Fruit fly (Drosophila melanogaster) whole organism, embryonic: Measurements from ENCODE around the gene CG31675.

Source experiments
- Bgb ChIP-seq: fragments of 200-800 bp; sonication (Bioruptor generic); IDR thresholded peaks from 2 replicates; pipeline ENCODE4 v1.3.6; 2022; ENCODE audit warnings: missing biosample characterization, missing genetic modification characterization; ENCODE audit not compliant: partially characterized antibody
- Bteb2 ChIP-seq: fragments of 200-800 bp; sonication (Bioruptor generic); optimal IDR thresholded peaks from 2 replicates; lab custom pipeline; 2016; ENCODE audit warnings: missing biosample characterization, missing genetic modification characterization
- C15 ChIP-seq: fragments of 200-800 bp; sonication (Bioruptor generic); IDR thresholded peaks from 3 replicates; pipeline ENCODE4 v1.3.6; 2022; ENCODE audit warnings: missing biosample characterization, missing genetic modification characterization
- CG10209 ChIP-seq: fragments of 200-800 bp; sonication (Bioruptor generic); optimal IDR thresholded peaks from 3 replicates; lab custom pipeline; 2017; ENCODE audit warnings: missing biosample characterization, mild to moderate bottlenecking, missing genetic modification characterization, missing genetic modification reagents
- CG11456 ChIP-seq: fragments of 200-800 bp; sonication (Bioruptor generic); IDR thresholded peaks from 3 replicates; pipeline ENCODE4 v1.3.6; 2022; ENCODE audit warnings: missing biosample characterization, missing genetic modification characterization
- CG13287 ChIP-seq: fragments of 200-800 bp; sonication (Bioruptor generic); IDR thresholded peaks from 2 replicates; pipeline ENCODE4 v1.3.6; 2022; ENCODE audit warnings: missing biosample characterization, missing genetic modification characterization; ENCODE audit not compliant: partially characterized antibody
- CG15011 ChIP-seq: fragments of 200-800 bp; sonication (Bioruptor generic); optimal IDR thresholded peaks from 3 replicates; lab custom pipeline; 2018; ENCODE audit warnings: missing biosample characterization, mild to moderate bottlenecking, missing genetic modification characterization
- CG18619 ChIP-seq: fragments of 200-800 bp; sonication (Bioruptor generic); optimal IDR thresholded peaks from 3 replicates; lab custom pipeline; 2017; ENCODE audit warnings: missing biosample characterization, mild to moderate bottlenecking, missing genetic modification characterization
- CG2120 ChIP-seq: fragments of 200-800 bp; sonication (Bioruptor generic); optimal IDR thresholded peaks from 3 replicates; lab custom pipeline; 2016; ENCODE audit warnings: missing biosample characterization, missing genetic modification characterization
- CG2875 ChIP-seq: fragments of 200-800 bp; sonication (Bioruptor generic); optimal IDR thresholded peaks from 2 replicates; lab custom pipeline; 2017; ENCODE audit warnings: missing biosample characterization, mild to moderate bottlenecking, missing genetic modification characterization, missing genetic modification reagents
- CG30431 ChIP-seq: fragments of 200-800 bp; sonication (Bioruptor generic); optimal IDR thresholded peaks from 2 replicates; lab custom pipeline; 2017; ENCODE audit warnings: missing biosample characterization, missing genetic modification characterization
- CG31388 ChIP-seq: fragments of 200-800 bp; sonication (Bioruptor generic); optimal IDR thresholded peaks from 2 replicates; lab custom pipeline; 2016; ENCODE audit warnings: missing biosample characterization, missing genetic modification characterization
- CG3407 ChIP-seq: fragments of 200-800 bp; sonication (Bioruptor generic); optimal IDR thresholded peaks from 2 replicates; lab custom pipeline; 2018; ENCODE audit warnings: missing biosample characterization, mild to moderate bottlenecking, missing genetic modification characterization
- CG4820 ChIP-seq: fragments of 200-800 bp; sonication (Bioruptor generic); optimal IDR thresholded peaks from 3 replicates; lab custom pipeline; 2016; ENCODE audit warnings: missing biosample characterization, missing genetic modification characterization
- CG7928 ChIP-seq: fragments of 200-800 bp; sonication (Bioruptor generic); optimal IDR thresholded peaks from 2 replicates; lab custom pipeline; 2017; ENCODE audit warnings: missing biosample characterization, mild to moderate bottlenecking, missing genetic modification characterization
- CG8924 ChIP-seq: fragments of 200-800 bp; optimal IDR thresholded peaks from 3 replicates; lab custom pipeline; 2019; ENCODE audit warnings: missing biosample characterization, mild to moderate bottlenecking, missing genetic modification characterization, moderate library complexity
- CG9609 ChIP-seq: fragments of 200-800 bp; sonication (Bioruptor generic); optimal IDR thresholded peaks from 3 replicates; lab custom pipeline; 2016; ENCODE audit warnings: missing biosample characterization, missing genetic modification characterization
- CG9797 ChIP-seq: fragments of 200-800 bp; sonication (Bioruptor generic); optimal IDR thresholded peaks from 3 replicates; lab custom pipeline; 2018; ENCODE audit warnings: missing biosample characterization, mild to moderate bottlenecking, missing genetic modification characterization
- Chrac-16 ChIP-seq: fragments of 200-800 bp; sonication (Bioruptor generic); optimal IDR thresholded peaks from 3 replicates; lab custom pipeline; 2016; ENCODE audit warnings: missing biosample characterization, missing genetic modification characterization
- Dfd ChIP-seq, 2 experiments: fragments of >200 bp; optimal IDR thresholded peaks; 2 replicates each; lab custom pipeline; 2017; ENCODE audit warnings: missing biosample characterization in 2 of 2, missing genetic modification characterization in 2 of 2
- Dip3 ChIP-seq: fragments of 200-800 bp; sonication (Bioruptor generic); optimal IDR thresholded peaks from 3 replicates; lab custom pipeline; 2016; ENCODE audit warnings: missing biosample characterization, missing genetic modification characterization
- Dll ChIP-seq: fragments of 200-800 bp; sonication (Bioruptor generic); IDR thresholded peaks from 4 replicates; pipeline ENCODE4 v1.3.6; 2022; ENCODE audit warnings: missing biosample characterization, missing genetic modification characterization; ENCODE audit not compliant: partially characterized antibody
- Doc2 ChIP-seq: fragments of 200-800 bp; sonication (Bioruptor generic); IDR thresholded peaks from 2 replicates; pipeline ENCODE4 v1.3.6; 2022; ENCODE audit warnings: missing biosample characterization, missing genetic modification characterization
- Dref ChIP-seq: fragments of 200-800 bp; sonication (Bioruptor generic); IDR thresholded peaks from 2 replicates; pipeline ENCODE4 v1.3.6; 2022; ENCODE audit warnings: missing biosample characterization, missing genetic modification characterization
- Ets65A ChIP-seq: fragments of 200-800 bp; sonication (Bioruptor generic); peaks from one replicate; lab custom pipeline; 2016; ENCODE audit warnings: missing biosample characterization, missing genetic modification characterization
- Gsc ChIP-seq: fragments of 200-800 bp; sonication (Bioruptor generic); IDR thresholded peaks from 2 replicates; pipeline ENCODE4 v1.3.6; 2022; ENCODE audit warnings: missing biosample characterization, missing genetic modification characterization
- Gug ChIP-seq: fragments of 200-800 bp; sonication (Bioruptor generic); IDR thresholded peaks from 4 replicates; pipeline ENCODE4 v1.3.6; 2022; ENCODE audit warnings: missing biosample characterization, missing genetic modification characterization
- Hmr ChIP-seq: fragments of 200-800 bp; sonication (Bioruptor generic); optimal IDR thresholded peaks from 3 replicates; lab custom pipeline; 2017; ENCODE audit warnings: mild to moderate bottlenecking, missing biosample characterization, missing genetic modification reagents, missing genetic modification characterization
- Hsf ChIP-seq: fragments of 200-800 bp; sonication (Bioruptor generic); optimal IDR thresholded peaks from 3 replicates; lab custom pipeline; 2016; ENCODE audit warnings: missing biosample characterization, missing genetic modification characterization
- Lhr ChIP-seq: fragments of 200-800 bp; sonication (Bioruptor generic); optimal IDR thresholded peaks from 3 replicates; lab custom pipeline; 2017; ENCODE audit warnings: mild to moderate bottlenecking, missing biosample characterization, missing genetic modification reagents, missing genetic modification characterization
- Nf-YA ChIP-seq: fragments of 200-800 bp; sonication (Bioruptor generic); IDR thresholded peaks from 2 replicates; pipeline ENCODE4 v1.3.6; 2022; ENCODE audit warnings: missing biosample characterization, missing genetic modification characterization
- PHDP ChIP-seq: fragments of 200-800 bp; sonication (Bioruptor generic); optimal IDR thresholded peaks from 3 replicates; lab custom pipeline; 2018; ENCODE audit warnings: missing biosample characterization, mild to moderate bottlenecking, missing genetic modification characterization, moderate library complexity
- Poxn ChIP-seq: fragments of 200-800 bp; sonication (Bioruptor generic); IDR thresholded peaks from 2 replicates; pipeline ENCODE4 v1.3.6; 2022; ENCODE audit warnings: missing biosample characterization, missing genetic modification characterization
- Ssrp ChIP-seq: fragments of 200-800 bp; sonication (Bioruptor generic); optimal IDR thresholded peaks from 2 replicates; lab custom pipeline; 2018; ENCODE audit warnings: missing biosample characterization, mild to moderate bottlenecking, missing genetic modification characterization, moderate library complexity
- abd-A ChIP-seq: fragments of 200-800 bp; sonication (Bioruptor generic); optimal IDR thresholded peaks from 3 replicates; lab custom pipeline; 2019; ENCODE audit warnings: missing biosample characterization, mild to moderate bottlenecking, missing genetic modification characterization, moderate library complexity
- ara ChIP-seq: fragments of 200-800 bp; sonication (Bioruptor generic); IDR thresholded peaks from 2 replicates; pipeline ENCODE4 v1.3.6; 2022; ENCODE audit warnings: missing biosample characterization, missing genetic modification characterization
- chif ChIP-seq, 2 experiments: fragments of 200-800 bp; sonication (Bioruptor generic); optimal IDR thresholded peaks; 3 replicates each; lab custom pipeline; 2016; ENCODE audit warnings: missing biosample characterization in 2 of 2, missing genetic modification characterization in 2 of 2
- chm ChIP-seq: fragments of 200-800 bp; sonication (Bioruptor generic); IDR thresholded peaks from 2 replicates; pipeline ENCODE4 v1.3.6; 2022; ENCODE audit warnings: missing biosample characterization, missing genetic modification characterization
- chn ChIP-seq: fragments of 200-800 bp; sonication (Bioruptor generic); optimal IDR thresholded peaks from 2 replicates; lab custom pipeline; 2016; ENCODE audit warnings: missing biosample characterization, missing genetic modification characterization
- fru ChIP-seq: fragments of >200 bp; optimal IDR thresholded peaks from 2 replicates; lab custom pipeline; 2017
- gem ChIP-seq: fragments of 200-800 bp; sonication (Bioruptor generic); optimal IDR thresholded peaks from 2 replicates; lab custom pipeline; 2019; ENCODE audit warnings: missing biosample characterization, mild to moderate bottlenecking, missing genetic modification characterization, moderate library complexity
- her ChIP-seq: fragments of 200-800 bp; sonication (Bioruptor generic); optimal IDR thresholded peaks from 2 replicates; lab custom pipeline; 2016; ENCODE audit warnings: missing biosample characterization, missing genetic modification characterization
- hth ChIP-seq: fragments of >200 bp; optimal IDR thresholded peaks from 2 replicates; lab custom pipeline; 2017; ENCODE audit warnings: inconsistent platforms
- kay ChIP-seq: fragments of 200-800 bp; sonication (Bioruptor generic); optimal IDR thresholded peaks from 2 replicates; lab custom pipeline; 2016; ENCODE audit warnings: missing biosample characterization, missing genetic modification characterization
- lab ChIP-seq: fragments of 200-800 bp; sonication (Bioruptor generic); optimal IDR thresholded peaks from 3 replicates; lab custom pipeline; 2017; ENCODE audit warnings: missing biosample characterization, missing genetic modification characterization, mild to moderate bottlenecking, moderate library complexity, missing genetic modification reagents
- lmd ChIP-seq: fragments of 200-800 bp; sonication (Bioruptor generic); IDR thresholded peaks from 2 replicates; pipeline ENCODE4 v1.3.6; 2022; ENCODE audit warnings: missing biosample characterization, missing genetic modification characterization
- ranshi ChIP-seq: fragments of 200-800 bp; sonication (Bioruptor generic); IDR thresholded peaks from 2 replicates; pipeline ENCODE4 v1.3.6; 2022; ENCODE audit warnings: missing biosample characterization, missing genetic modification characterization
- rib ChIP-seq: fragments of 200-800 bp; sonication (Bioruptor generic); IDR thresholded peaks from 2 replicates; pipeline ENCODE4 v1.3.6; 2022; ENCODE audit warnings: missing biosample characterization, missing genetic modification characterization
- row ChIP-seq: fragments of 200-800 bp; sonication (Bioruptor generic); IDR thresholded peaks from 3 replicates; pipeline ENCODE4 v1.3.6; 2022; ENCODE audit warnings: missing biosample characterization, missing genetic modification characterization
- so ChIP-seq: fragments of 200-800 bp; sonication (Bioruptor generic); IDR thresholded peaks from 3 replicates; pipeline ENCODE4 v1.3.6; 2022; ENCODE audit warnings: missing biosample characterization, missing genetic modification characterization

CG31675 gene

DNA sequence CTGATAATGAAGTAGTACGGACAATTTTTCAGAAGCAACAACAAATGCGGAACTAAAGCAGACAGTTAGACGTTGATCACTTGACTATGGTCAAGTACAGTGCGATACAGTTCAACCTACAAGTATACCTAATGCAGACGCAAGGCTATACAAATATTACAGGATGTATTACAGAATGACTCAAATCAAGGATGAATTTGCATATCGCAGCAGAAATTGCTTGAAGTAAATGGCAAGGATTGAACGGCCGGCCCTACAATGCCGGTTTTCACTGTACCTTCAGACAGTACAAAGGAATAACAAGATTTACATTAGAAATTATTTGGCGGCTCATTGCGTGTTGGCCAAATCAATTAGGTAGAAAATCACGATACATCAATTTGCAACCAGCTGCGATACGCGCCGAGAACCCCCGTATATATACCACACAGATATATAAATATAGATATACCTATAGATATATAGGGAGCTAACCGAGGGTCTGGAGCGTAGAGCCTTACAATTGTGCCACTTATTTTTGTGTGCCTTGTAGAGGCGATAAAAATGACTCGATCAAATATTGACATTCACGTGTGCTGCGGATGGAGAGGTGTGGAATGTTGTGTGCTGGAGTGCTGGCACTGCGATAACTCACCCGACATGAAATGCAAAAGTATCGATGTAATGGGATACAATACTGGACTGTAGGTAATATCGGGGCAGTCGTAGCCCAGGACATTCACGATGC is 14.0 kb downstream of the CG31675 start (continued):
- peak; percentile 27 for TF ChIP-seq kay (GFP tag; lab: Kevin White, UChicago)
- no peak for TF ChIP-seq Doc2
- peak; percentile 55 for TF ChIP-seq CG15011 (GFP tag; lab: Kevin White, UChicago)
- peak; percentile 54 for TF ChIP-seq Dip3 (GFP tag; lab: Kevin White, UChicago)
- peak; percentile 86 for TF ChIP-seq lab (GFP tag; lab: Kevin White, UChicago)
- TF ChIP-seq CG3407 (GFP tag; lab: Kevin White, UChicago) = peak; percentile 27
- TF ChIP-seq CG7928 (GFP tag; lab: Kevin White, UChicago) = no peak
- peak; percentile 26 for TF ChIP-seq CG4820 (GFP tag; lab: Kevin White, UChicago)
- peak; percentile 67 for TF ChIP-seq gem (tag; lab: Kevin White, UChicago)
- TF ChIP-seq chif (GFP tag; optimal IDR thresholded peaks at IDR 0.05; lab: Kevin White, UChicago) = no peak
- TF ChIP-seq hth (lab: Kevin White, UChicago) = no peak
- TF ChIP-seq Dll = no peak
- 0 out of 2 replicates have a peak, but pooled peaks have one; percentile 25 for TF ChIP-seq Nf-YA (GFP tag; lab: Robert Waterston, UW)
- no peak for TF ChIP-seq Dfd (GFP tag; optimal IDR thresholded peaks at IDR 0.05; lab: Kevin White, UChicago)
- peak; percentile 40 for TF ChIP-seq CG18619
- TF ChIP-seq Gug (GFP tag; lab: Robert Waterston, UW) = peak; percentile 78; the same call in 3 of the 4 replicates
- no peak; the same call in 2 of the 3 replicates for TF ChIP-seq CG11456
- no peak for TF ChIP-seq CG2875
- no peak for TF ChIP-seq fru (lab: Kevin White, UChicago)
- TF ChIP-seq Bteb2 (GFP tag; lab: Kevin White, UChicago) = peak; percentile 31
- no peak for TF ChIP-seq CG31388 (GFP tag; lab: Kevin White, UChicago)
- TF ChIP-seq C15 = 0 out of 3 replicates have a peak, but pooled peaks have one; percentile 67
- TF ChIP-seq chn = no peak
- TF ChIP-seq CG10209 (GFP tag; lab: Kevin White, UChicago) = peak; percentile 44
- TF ChIP-seq row (GFP tag; lab: Robert Waterston, UW) = peak; percentile 77; the same call in 2 of the 3 replicates
- no peak for TF ChIP-seq abd-A (tag; lab: Kevin White, UChicago)
- TF ChIP-seq her (GFP tag; lab: Kevin White, UChicago) = peak; percentile 39
- no peak for TF ChIP-seq chm (GFP tag; lab: Robert Waterston, UW)
- peak; percentile 39 for TF ChIP-seq PHDP (tag; lab: Kevin White, UChicago)
- no peak for TF ChIP-seq Gsc (GFP tag; lab: Robert Waterston, UW)
- 0 out of 3 replicates have a peak, but pooled peaks have one; percentile 17 for TF ChIP-seq so
- TF ChIP-seq Hmr (GFP tag; lab: Kevin White, UChicago) = peak; percentile 73
- peak; percentile 74 for TF ChIP-seq rib (GFP tag; lab: Robert Waterston, UW)
- TF ChIP-seq Ssrp (tag; lab: Kevin White, UChicago) = peak; percentile 16
- peak; percentile 71; the same call in 1 of the 2 replicates for TF ChIP-seq lmd
- TF ChIP-seq ranshi (GFP tag; lab: Robert Waterston, UW) = no peak
- TF ChIP-seq CG30431 = no peak
- no peak for TF ChIP-seq CG8924
- peak; percentile 95 for TF ChIP-seq Ets65A (GFP tag; lab: Kevin White, UChicago)
- TF ChIP-seq Poxn (GFP tag; lab: Robert Waterston, UW) = peak; percentile 54; the same call in 1 of the 2 replicates
- TF ChIP-seq CG2120 (GFP tag; lab: Kevin White, UChicago) = peak; percentile 87
- TF ChIP-seq Lhr (GFP tag; lab: Kevin White, UChicago) = no peak
- no peak for TF ChIP-seq CG9797 (GFP tag; lab: Kevin White, UChicago)
- 0 out of 2 replicates have a peak, but pooled peaks have one; percentile 47 for TF ChIP-seq ara
- TF ChIP-seq Bgb = no peak
- peak; percentile 11 for TF ChIP-seq Chrac-16
- TF ChIP-seq Hsf (GFP tag; lab: Kevin White, UChicago) = peak; percentile 64
- TF ChIP-seq Dref (GFP tag; lab: Robert Waterston, UW) = no peak
- TF ChIP-seq CG9609 (GFP tag; lab: Kevin White, UChicago) = peak; percentile 23
- TF ChIP-seq CG13287 (GFP tag; lab: Robert Waterston, UW) = no peak
